Fruit fly (Drosophila melanogaster) whole organism, embryonic: ENCODE measurements around the gene CG43179.

ENCODE experiments used
- Awh ChIP-seq: fragments of 200-800 bp; sonication (Bioruptor generic); IDR thresholded peaks from 2 replicates; pipeline ENCODE4, ENCODE4 v1.3.6; 2022; ENCODE audit warnings: missing biosample characterization, missing genetic modification characterization
- Bteb2 ChIP-seq: fragments of 200-800 bp; sonication (Bioruptor generic); optimal IDR thresholded peaks from 2 replicates; lab custom pipeline; 2016; ENCODE audit warnings: missing biosample characterization, missing genetic modification characterization
- CG10979 ChIP-seq: fragments of 200-800 bp; sonication (Bioruptor generic); optimal IDR thresholded peaks from 2 replicates; lab custom pipeline; 2018; ENCODE audit warnings: missing biosample characterization, mild to moderate bottlenecking, missing genetic modification characterization, moderate library complexity
- CG12104 ChIP-seq: fragments of 200-800 bp; sonication (Bioruptor generic); optimal IDR thresholded peaks from 3 replicates; lab custom pipeline; 2016; ENCODE audit warnings: missing biosample characterization, missing genetic modification characterization
- CG12744 ChIP-seq: fragments of 200-800 bp; sonication (Bioruptor generic); optimal IDR thresholded peaks from 2 replicates; lab custom pipeline; 2016; ENCODE audit warnings: missing biosample characterization, missing genetic modification characterization
- CG14050 ChIP-seq: fragments of 200-800 bp; sonication (Bioruptor generic); IDR thresholded peaks from 3 replicates; pipeline ENCODE4 v1.3.6; 2022; ENCODE audit warnings: missing biosample characterization, missing genetic modification characterization
- CG14667 ChIP-seq: fragments of 200-800 bp; sonication (Bioruptor generic); IDR thresholded peaks from 2 replicates; pipeline ENCODE4 v1.3.6; 2022; ENCODE audit warnings: missing biosample characterization, missing genetic modification characterization
- CG15269 ChIP-seq: fragments of 200-800 bp; sonication (Bioruptor generic); optimal IDR thresholded peaks from 2 replicates; lab custom pipeline; 2018; ENCODE audit warnings: missing biosample characterization, mild to moderate bottlenecking, missing genetic modification characterization, moderate library complexity
- CG1529 ChIP-seq: fragments of 200-800 bp; sonication (Bioruptor generic); optimal IDR thresholded peaks from 3 replicates; lab custom pipeline; 2018; ENCODE audit warnings: missing biosample characterization, missing genetic modification characterization
- CG16813 ChIP-seq: fragments of 200-800 bp; sonication (Bioruptor generic); IDR thresholded peaks from 3 replicates; pipeline ENCODE4 v1.3.6; 2022; ENCODE audit warnings: missing biosample characterization, missing genetic modification characterization; ENCODE audit not compliant: partially characterized antibody
- CG17912 ChIP-seq: fragments of 200-800 bp; sonication (Bioruptor generic); optimal IDR thresholded peaks from 2 replicates; lab custom pipeline; 2018; ENCODE audit warnings: missing biosample characterization, mild to moderate bottlenecking, missing genetic modification characterization
- CG1832 ChIP-seq: fragments of 200-800 bp; sonication (Bioruptor generic); optimal IDR thresholded peaks from 2 replicates; lab custom pipeline; 2017; ENCODE audit warnings: missing biosample characterization, mild to moderate bottlenecking, missing genetic modification characterization, inconsistent platforms
- CG31224 ChIP-seq: fragments of 200-800 bp; sonication (Bioruptor generic); IDR thresholded peaks from 2 replicates; pipeline ENCODE4 v1.3.6; 2022; ENCODE audit warnings: missing biosample characterization, missing genetic modification characterization
- CG3163 ChIP-seq: fragments of 200-800 bp; sonication (Bioruptor generic); optimal IDR thresholded peaks from 3 replicates; lab custom pipeline; 2016; ENCODE audit warnings: missing biosample characterization, missing genetic modification characterization
- CG34422 ChIP-seq: fragments of 200-800 bp; sonication (Bioruptor generic); IDR thresholded peaks from 3 replicates; pipeline ENCODE4 v1.3.6; 2022; ENCODE audit warnings: missing biosample characterization, missing genetic modification characterization
- CG3847 ChIP-seq: fragments of 200-800 bp; sonication (Bioruptor generic); IDR thresholded peaks from 2 replicates; pipeline ENCODE4 v1.3.6; 2022; ENCODE audit warnings: missing biosample characterization, missing genetic modification characterization
- CG4404 ChIP-seq: fragments of 200-800 bp; sonication (Bioruptor generic); IDR thresholded peaks from 2 replicates; pipeline ENCODE4 v1.3.6; 2022; ENCODE audit warnings: missing biosample characterization, missing genetic modification characterization
- CG4707 ChIP-seq: fragments of 200-800 bp; sonication (Bioruptor generic); optimal IDR thresholded peaks from 2 replicates; lab custom pipeline; 2018; ENCODE audit warnings: missing biosample characterization, mild to moderate bottlenecking, missing genetic modification characterization, moderate library complexity
- CG6254 ChIP-seq: fragments of 200-800 bp; sonication (Bioruptor generic); optimal IDR thresholded peaks from 3 replicates; lab custom pipeline; 2017; ENCODE audit warnings: mild to moderate bottlenecking, missing biosample characterization, missing genetic modification reagents, missing genetic modification characterization
- CG7963 ChIP-seq: fragments of 200-800 bp; sonication (Bioruptor generic); IDR thresholded peaks from 3 replicates; pipeline ENCODE4 v1.3.6; 2022; ENCODE audit warnings: missing biosample characterization, missing genetic modification characterization; ENCODE audit not compliant: partially characterized antibody
- CG8765 ChIP-seq: fragments of 200-800 bp; sonication (Bioruptor generic); IDR thresholded peaks from 2 replicates; pipeline ENCODE4 v1.3.6; 2022; ENCODE audit warnings: missing biosample characterization, missing genetic modification characterization
- Chrac-16 ChIP-seq: fragments of 200-800 bp; sonication (Bioruptor generic); optimal IDR thresholded peaks from 3 replicates; lab custom pipeline; 2016; ENCODE audit warnings: missing biosample characterization, missing genetic modification characterization
- CrebB ChIP-seq: fragments of 200-800 bp; sonication (Bioruptor generic); optimal IDR thresholded peaks from 3 replicates; lab custom pipeline; 2018; ENCODE audit warnings: missing biosample characterization, mild to moderate bottlenecking, missing genetic modification characterization
- D19B ChIP-seq: fragments of 200-800 bp; sonication (Bioruptor generic); optimal IDR thresholded peaks from 2 replicates; lab custom pipeline; 2017; ENCODE audit warnings: missing biosample characterization, mild to moderate bottlenecking, missing genetic modification characterization
- Dbx ChIP-seq: fragments of 200-800 bp; sonication (Bioruptor generic); IDR thresholded peaks from 3 replicates; pipeline ENCODE4 v1.3.6; 2022; ENCODE audit warnings: missing biosample characterization, missing genetic modification characterization
- Fer2 ChIP-seq: fragments of 200-800 bp; sonication (Bioruptor generic); optimal IDR thresholded peaks from 2 replicates; lab custom pipeline; 2018; ENCODE audit warnings: missing biosample characterization, mild to moderate bottlenecking, missing genetic modification characterization, moderate library complexity
- Gsc ChIP-seq: fragments of 200-800 bp; sonication (Bioruptor generic); IDR thresholded peaks from 2 replicates; pipeline ENCODE4 v1.3.6; 2022; ENCODE audit warnings: missing biosample characterization, missing genetic modification characterization
- Hr39 ChIP-seq: fragments of >200 bp; optimal IDR thresholded peaks from 2 replicates; lab custom pipeline; 2017
- MESR4 ChIP-seq: fragments of 200-800 bp; sonication (Bioruptor generic); optimal IDR thresholded peaks from 2 replicates; lab custom pipeline; 2018; ENCODE audit warnings: missing biosample characterization, mild to moderate bottlenecking, missing genetic modification characterization, moderate library complexity
- Med ChIP-seq: fragments of 200-800 bp; sonication (Bioruptor generic); peaks from one replicate; lab custom pipeline; 2016; ENCODE audit warnings: missing biosample characterization, missing genetic modification characterization, mild to moderate bottlenecking, inconsistent platforms, moderate library complexity
- PHDP ChIP-seq: fragments of 200-800 bp; sonication (Bioruptor generic); optimal IDR thresholded peaks from 3 replicates; lab custom pipeline; 2018; ENCODE audit warnings: missing biosample characterization, mild to moderate bottlenecking, missing genetic modification characterization, moderate library complexity
- Scr ChIP-seq: fragments of 200-800 bp; sonication (Bioruptor generic); IDR thresholded peaks from 2 replicates; pipeline ENCODE4 v1.3.6; 2022; ENCODE audit warnings: missing biosample characterization, missing genetic modification characterization; ENCODE audit not compliant: partially characterized antibody
- Side ChIP-seq: fragments of 200-800 bp; sonication (Bioruptor generic); optimal IDR thresholded peaks from 2 replicates; lab custom pipeline; 2016; ENCODE audit warnings: missing biosample characterization, missing genetic modification characterization
- Xrp1 ChIP-seq: fragments of 200-800 bp; sonication (Bioruptor generic); IDR thresholded peaks from 2 replicates; pipeline ENCODE4 v1.3.6; 2022; ENCODE audit warnings: missing biosample characterization, missing genetic modification characterization
- YL-1 ChIP-seq: fragments of 200-800 bp; sonication (Bioruptor generic); optimal IDR thresholded peaks from 3 replicates; lab custom pipeline; 2017; ENCODE audit warnings: missing biosample characterization, mild to moderate bottlenecking, missing genetic modification characterization
- ab ChIP-seq: fragments of 200-800 bp; sonication (Bioruptor generic); optimal IDR thresholded peaks from 2 replicates; lab custom pipeline; 2016; ENCODE audit warnings: missing biosample characterization, missing genetic modification characterization
- abd-A ChIP-seq: fragments of 200-800 bp; sonication (Bioruptor generic); optimal IDR thresholded peaks from 3 replicates; lab custom pipeline; 2019; ENCODE audit warnings: missing biosample characterization, mild to moderate bottlenecking, missing genetic modification characterization, moderate library complexity
- al ChIP-seq: fragments of 200-800 bp; sonication (Bioruptor generic); IDR thresholded peaks from 2 replicates; pipeline ENCODE4 v1.3.6; 2022; ENCODE audit warnings: missing biosample characterization, missing genetic modification characterization
- fd102C ChIP-seq: fragments of 200-800 bp; sonication (Bioruptor generic); optimal IDR thresholded peaks from 2 replicates; lab custom pipeline; 2018; ENCODE audit warnings: missing biosample characterization, mild to moderate bottlenecking, missing genetic modification characterization, moderate library complexity
- jing ChIP-seq: fragments of 200-800 bp; sonication (Bioruptor generic); optimal IDR thresholded peaks from 2 replicates; lab custom pipeline; 2018; ENCODE audit warnings: missing biosample characterization, mild to moderate bottlenecking, missing genetic modification characterization
- nau ChIP-seq: fragments of 200-800 bp; sonication (Bioruptor generic); optimal IDR thresholded peaks from 3 replicates; lab custom pipeline; 2017; ENCODE audit warnings: missing biosample characterization, mild to moderate bottlenecking, missing genetic modification characterization, missing genetic modification reagents
- sens-2 ChIP-seq: fragments of 200-800 bp; sonication (Bioruptor generic); IDR thresholded peaks from 2 replicates; pipeline ENCODE4 v1.3.6; 2022; ENCODE audit warnings: missing biosample characterization, missing genetic modification characterization
- sisA ChIP-seq: fragments of 200-800 bp; sonication (Bioruptor generic); IDR thresholded peaks from 2 replicates; pipeline ENCODE4 v1.3.6; 2022; ENCODE audit warnings: missing biosample characterization, missing genetic modification characterization
- sna ChIP-seq: fragments of 200-800 bp; sonication (Bioruptor generic); IDR thresholded peaks from 2 replicates; pipeline ENCODE4 v1.3.6; 2022; ENCODE audit warnings: missing biosample characterization, missing genetic modification characterization; ENCODE audit not compliant: partially characterized antibody
- stc ChIP-seq: fragments of 200-800 bp; sonication (Bioruptor generic); IDR thresholded peaks from 2 replicates; pipeline ENCODE4 v1.3.6; 2022; ENCODE audit warnings: missing biosample characterization, missing genetic modification characterization
- tin ChIP-seq: fragments of 200-800 bp; sonication (Bioruptor generic); optimal IDR thresholded peaks from 3 replicates; lab custom pipeline; 2016; ENCODE audit warnings: missing biosample characterization, missing genetic modification characterization
- tio ChIP-seq: fragments of 200-800 bp; sonication (Bioruptor generic); optimal IDR thresholded peaks from 2 replicates; lab custom pipeline; 2017; ENCODE audit warnings: missing biosample characterization, missing genetic modification characterization, inconsistent platforms
- unc-4 ChIP-seq: fragments of 200-800 bp; sonication (Bioruptor generic); IDR thresholded peaks from 2 replicates; pipeline ENCODE4 v1.3.6; 2022; ENCODE audit warnings: missing biosample characterization, missing genetic modification characterization; ENCODE audit not compliant: partially characterized antibody
- unpg ChIP-seq: fragments of 200-800 bp; sonication (Bioruptor generic); optimal IDR thresholded peaks from 3 replicates; lab custom pipeline; 2018; ENCODE audit warnings: missing biosample characterization, mild to moderate bottlenecking, missing genetic modification characterization, moderate library complexity
- usp ChIP-seq: fragments of >200 bp; optimal IDR thresholded peaks from 2 replicates; lab custom pipeline; 2017; ENCODE audit warnings: missing biosample characterization, missing genetic modification characterization

CG43179 gene

dm6 chr3R:14278523-14279303 is 22.8 kb downstream of the CG43179 start (continued):
- TF ChIP-seq nau (GFP tag; lab: Kevin White, UChicago), result no peak
- TF ChIP-seq unc-4 (GFP tag; lab: Robert Waterston, UW), result no peak
- TF ChIP-seq PHDP (tag; lab: Kevin White, UChicago), result peak; percentile 13
- no peak for TF ChIP-seq CrebB (tag; lab: Kevin White, UChicago)
- TF ChIP-seq CG12104 (GFP tag; lab: Kevin White, UChicago), result no peak
- TF ChIP-seq fd102C (GFP tag; lab: Kevin White, UChicago), result no peak
- TF ChIP-seq D19B (GFP tag; lab: Kevin White, UChicago), result no peak
- TF ChIP-seq Chrac-16, result no peak
- no peak for TF ChIP-seq jing (GFP tag; lab: Kevin White, UChicago)
- TF ChIP-seq CG31224, result no peak
- TF ChIP-seq Gsc, result no peak
- TF ChIP-seq Med (GFP tag; lab: Kevin White, UChicago), result peak; percentile 74
- TF ChIP-seq CG1529, result no peak
- no peak for TF ChIP-seq CG8765 (GFP tag; lab: Robert Waterston, UW)
- no peak for TF ChIP-seq usp (GFP tag; lab: Kevin White, UChicago)
- TF ChIP-seq abd-A (tag; lab: Kevin White, UChicago), result peak; percentile 89
- no peak for TF ChIP-seq Hr39 (lab: Kevin White, UChicago)
- no peak for TF ChIP-seq CG7963 (GFP tag; lab: Robert Waterston, UW)
- TF ChIP-seq CG16813 (GFP tag; lab: Robert Waterston, UW), result no peak
- TF ChIP-seq Scr (GFP tag; lab: Robert Waterston, UW), result no peak
- TF ChIP-seq CG12744 (GFP tag; lab: Kevin White, UChicago), result no peak
- TF ChIP-seq CG3847 (GFP tag; lab: Robert Waterston, UW), result no peak
- TF ChIP-seq CG14050 (GFP tag; lab: Robert Waterston, UW), result no peak
- peak; percentile 38 for TF ChIP-seq Xrp1 (GFP tag; lab: Robert Waterston, UW)
- TF ChIP-seq Dbx (GFP tag; lab: Robert Waterston, UW), result 0 out of 3 replicates have a peak, but pooled peaks have one; percentile 18
- TF ChIP-seq CG1832, result peak; percentile 86
- no peak for TF ChIP-seq YL-1 (GFP tag; lab: Kevin White, UChicago)
- no peak for TF ChIP-seq CG17912
- no peak for TF ChIP-seq CG15269 (tag; lab: Kevin White, UChicago)
- TF ChIP-seq CG14667 (GFP tag; lab: Robert Waterston, UW), result no peak
- TF ChIP-seq sens-2 (GFP tag; lab: Robert Waterston, UW), result no peak
- no peak for TF ChIP-seq CG6254
- TF ChIP-seq CG10979 (tag; lab: Kevin White, UChicago), result no peak
- peak; percentile 27 for TF ChIP-seq unpg (GFP tag; lab: Kevin White, UChicago)
- no peak for TF ChIP-seq al (GFP tag; lab: Robert Waterston, UW)
- no peak for TF ChIP-seq stc (GFP tag; lab: Robert Waterston, UW)
- 0 out of 2 replicates have a peak, but pooled peaks have one; percentile 10 for TF ChIP-seq CG4404 (GFP tag; lab: Robert Waterston, UW)
- peak; percentile 40; the same call in 1 of the 2 replicates for TF ChIP-seq sisA (GFP tag; lab: Robert Waterston, UW)
- TF ChIP-seq tin, result no peak
- no peak for TF ChIP-seq Fer2 (tag; lab: Kevin White, UChicago)
- TF ChIP-seq Bteb2 (GFP tag; lab: Kevin White, UChicago), result no peak
- TF ChIP-seq sna (GFP tag; lab: Robert Waterston, UW), result no peak
- no peak for TF ChIP-seq CG4707 (GFP tag; lab: Kevin White, UChicago)
- TF ChIP-seq Awh (GFP tag; lab: Robert Waterston, UW), result no peak
- TF ChIP-seq Side (GFP tag; lab: Kevin White, UChicago), result no peak
- TF ChIP-seq ab (GFP tag; lab: Kevin White, UChicago), result no peak
- peak; percentile 3 for TF ChIP-seq CG3163 (GFP tag; lab: Kevin White, UChicago)
- TF ChIP-seq tio (GFP tag; lab: Kevin White, UChicago), result no peak
- no peak for TF ChIP-seq MESR4 (GFP tag; lab: Kevin White, UChicago)
- TF ChIP-seq CG34422 (GFP tag; lab: Robert Waterston, UW), result no peak
